Worm (Caenorhabditis elegans) whole organism, midembryonic: ENCODE data around the gene srlf-28.

Experiments used
- T22C8.4 ChIP-seq: fragments of 200-800 bp; sonication (Bioruptor generic); IDR thresholded peaks from 2 replicates; pipeline ENCODE4 v1.3.6; 2022; ENCODE audit warnings: missing genetic modification characterization, missing compliant biosample characterization
- cog-1 ChIP-seq: sonication (generic microtip); optimal IDR thresholded peaks from 2 replicates; lab custom pipeline; 2016; ENCODE audit warnings: missing genetic modification characterization, missing compliant biosample characterization
- med-1 ChIP-seq: sonication (generic microtip); optimal IDR thresholded peaks from 2 replicates; lab custom pipeline; 2017; ENCODE audit warnings: missing genetic modification characterization, mild to moderate bottlenecking, missing compliant biosample characterization, antibody characterized with exemption, missing genetic modification reagents; ENCODE audit not compliant: insufficient read depth
- ztf-23 ChIP-seq: fragments of 200-800 bp; sonication (Bioruptor generic); IDR thresholded peaks from 2 replicates; pipeline ENCODE4 v1.3.6; 2022; ENCODE audit warnings: missing genetic modification reagents, missing genetic modification characterization, missing compliant biosample characterization

DNA sequence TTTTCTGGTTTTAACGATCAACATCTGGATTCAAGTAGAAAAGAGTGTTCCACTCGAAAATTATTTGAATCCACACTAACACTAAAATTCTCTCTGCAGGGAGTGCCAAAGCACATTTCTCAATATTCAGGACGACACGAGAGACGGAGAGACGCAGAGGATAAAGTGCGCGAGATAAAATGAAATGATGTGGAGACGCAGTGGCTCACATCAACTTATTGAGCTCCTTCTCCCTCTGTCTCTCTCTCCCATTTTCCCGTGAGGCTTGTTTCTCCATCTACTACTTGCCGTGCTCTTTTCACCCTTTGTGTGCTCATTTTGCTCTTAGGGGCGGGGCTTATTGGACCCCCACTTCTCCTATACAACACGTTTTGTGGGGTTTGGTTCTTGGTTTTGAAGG is 12.5 kb upstream of the srlf-28 start:
- TF ChIP-seq med-1 (GFP tag; lab: Kevin White, UChicago) (no peak), ztf-23 (GFP tag; lab: Robert Waterston, UW) (no peak), T22C8.4 (GFP tag; lab: Robert Waterston, UW) (no peak), cog-1 (tag; lab: Kevin White, UChicago) (peak; percentile 56)
